Worm (Caenorhabditis elegans): ENCODE data around the gene mat-2.
A peak's percentile ranks its signal among the peaks of the same experiment; 100 is the strongest.

ce11 chrII:11135773-11136172 is 23.3 kb downstream of the mat-2 start:
- TF ChIP-seq ztf-11 (tag; optimal IDR thresholded peaks at IDR 0.05) (no peak), tbx-8 (GFP tag; optimal IDR thresholded peaks at IDR 0.05) (no peak), lsy-2 (tag; optimal IDR thresholded peaks at IDR 0.05) (no peak), elt-3 (tag; optimal IDR thresholded peaks at IDR 0.05) (no peak), unc-62 (GFP tag; optimal IDR thresholded peaks at IDR 0.05) (peak; percentile 78), hlh-1 (tag; optimal IDR thresholded peaks at IDR 0.05) (no peak)
